Fruit fly (Drosophila melanogaster): Measurements from ENCODE around the gene na.

Gene na

dm6 chrX:14266075-14266474, at the start of gene na, which contains the start of gene CG13404:
na (plus strand) TSS chrX:14266367.
CG13404 (minus strand) TSS chrX:14266250.
- no peak for TF ChIP-seq CG34367 (tag; optimal IDR thresholded peaks at IDR 0.05)
- TF ChIP-seq CG14655 (GFP tag; optimal IDR thresholded peaks at IDR 0.05), result no peak
- no peak for TF ChIP-seq CG8159 (tag; optimal IDR thresholded peaks at IDR 0.05)
- TF ChIP-seq CG12605 (GFP tag; IDR thresholded peaks at IDR 0.05), result no peak
- no peak for TF ChIP-seq EcR (GFP tag; optimal IDR thresholded peaks at IDR 0.05)
- TF ChIP-seq Pif1B (GFP tag; optimal IDR thresholded peaks at IDR 0.05), result no peak
- TF ChIP-seq CG8301 (tag; optimal IDR thresholded peaks at IDR 0.05), result no peak
- no peak for TF ChIP-seq CG13204 (GFP tag; optimal IDR thresholded peaks at IDR 0.05)
- TF ChIP-seq Pif1A (GFP tag; optimal IDR thresholded peaks at IDR 0.05), result no peak
- no peak for TF ChIP-seq CG10348 (GFP tag; IDR thresholded peaks at IDR 0.05)
- TF ChIP-seq CG17806 (tag; optimal IDR thresholded peaks at IDR 0.05), result no peak
- TF ChIP-seq CG4496 (GFP tag; IDR thresholded peaks at IDR 0.05), result no peak
- TF ChIP-seq Snoo (tag; optimal IDR thresholded peaks at IDR 0.05), result no peak
- no peak for TF ChIP-seq CG9948 (tag; optimal IDR thresholded peaks at IDR 0.05)
- no peak for TF ChIP-seq rn (GFP tag; IDR thresholded peaks at IDR 0.05)
- TF ChIP-seq fd96Ca (GFP tag; IDR thresholded peaks at IDR 0.05), result no peak
- no peak for TF ChIP-seq CG32121 (GFP tag; IDR thresholded peaks at IDR 0.05)
- TF ChIP-seq gl (tag; optimal IDR thresholded peaks at IDR 0.05), result no peak
- no peak for TF ChIP-seq D1 (tag; optimal IDR thresholded peaks at IDR 0.05)
- TF ChIP-seq Ets98B (GFP tag; IDR thresholded peaks at IDR 0.05), result no peak

DNA sequence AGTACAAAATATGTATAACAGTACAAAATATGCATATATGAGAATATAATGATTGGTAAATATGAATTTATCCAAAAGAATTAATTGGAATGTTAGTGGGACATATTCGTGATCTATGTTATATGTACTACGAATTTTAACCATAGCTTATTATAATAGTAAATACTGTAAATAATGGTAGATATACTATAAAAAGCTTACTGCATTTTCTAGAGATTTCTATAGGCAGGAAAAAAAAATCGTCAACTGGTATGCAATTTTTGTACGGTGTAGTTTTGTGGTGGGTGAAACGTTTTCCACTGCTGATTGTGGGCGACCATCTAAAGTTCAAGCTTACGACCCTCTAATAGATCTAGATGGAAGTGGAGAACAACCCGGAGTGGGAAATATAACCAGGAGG, 49.3 kb upstream of the na start:
- TF ChIP-seq CG8301 (tag; optimal IDR thresholded peaks at IDR 0.05), result peak; percentile 16
- TF ChIP-seq Pif1A (GFP tag; optimal IDR thresholded peaks at IDR 0.05), result no peak
- no peak for TF ChIP-seq fd96Ca (GFP tag; IDR thresholded peaks at IDR 0.05)
- TF ChIP-seq EcR (GFP tag; optimal IDR thresholded peaks at IDR 0.05), result no peak
- TF ChIP-seq CG4496 (GFP tag; IDR thresholded peaks at IDR 0.05), result 0 out of 3 replicates have a peak, but pooled peaks have one; percentile 7
- no peak for TF ChIP-seq Ets98B (GFP tag; IDR thresholded peaks at IDR 0.05)

DNA sequence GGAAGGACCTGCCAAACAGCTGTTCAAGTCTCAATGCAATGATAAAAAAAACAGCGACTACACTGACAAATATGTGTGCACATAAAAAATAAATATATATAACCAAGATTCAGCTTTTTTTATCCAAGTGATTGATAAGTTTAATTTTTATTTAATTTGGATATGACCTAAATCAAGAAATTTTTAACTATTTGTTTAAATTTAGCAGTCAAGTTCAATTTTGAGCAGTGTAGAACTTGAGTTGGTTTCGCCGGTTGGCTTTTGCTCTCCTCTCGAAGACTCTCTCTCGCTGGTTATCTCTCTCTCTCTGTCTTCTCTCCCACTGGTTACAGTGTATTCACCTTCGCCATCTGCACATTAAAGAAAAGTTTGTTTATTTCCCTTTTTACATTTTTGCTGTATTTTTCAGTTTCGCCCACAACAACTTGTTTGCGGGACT, 48.1 kb upstream of the na start:
- peak; percentile 95 for TF ChIP-seq D1 (tag; optimal IDR thresholded peaks at IDR 0.05)
- TF ChIP-seq CG32121 (GFP tag; IDR thresholded peaks at IDR 0.05), result peak; percentile 95
- TF ChIP-seq CG8159 (tag; optimal IDR thresholded peaks at IDR 0.05), result peak; percentile 98
- TF ChIP-seq rn (GFP tag; IDR thresholded peaks at IDR 0.05), result peak; percentile 92
- TF ChIP-seq CG4496 (GFP tag; IDR thresholded peaks at IDR 0.05), result peak; percentile 97
- peak; percentile 94 for TF ChIP-seq Ets98B (GFP tag; IDR thresholded peaks at IDR 0.05)
- peak; percentile 97 for TF ChIP-seq CG9948 (tag; optimal IDR thresholded peaks at IDR 0.05)
- peak; percentile 97 for TF ChIP-seq CG34367 (tag; optimal IDR thresholded peaks at IDR 0.05)
- TF ChIP-seq Pif1B (GFP tag; optimal IDR thresholded peaks at IDR 0.05), result peak; percentile 91
- peak; percentile 93 for TF ChIP-seq EcR (GFP tag; optimal IDR thresholded peaks at IDR 0.05)
- TF ChIP-seq CG8301 (tag; optimal IDR thresholded peaks at IDR 0.05), result peak; percentile 93
- TF ChIP-seq CG14655 (GFP tag; optimal IDR thresholded peaks at IDR 0.05), result peak; percentile 95
- peak; percentile 96 for TF ChIP-seq CG12605 (GFP tag; IDR thresholded peaks at IDR 0.05)
- peak; percentile 97 for TF ChIP-seq Snoo (tag; optimal IDR thresholded peaks at IDR 0.05)
- peak; percentile 98 for TF ChIP-seq CG15710 (tag; optimal IDR thresholded peaks at IDR 0.05)
- TF ChIP-seq CG17806 (tag; optimal IDR thresholded peaks at IDR 0.05), result peak; percentile 98
- peak; percentile 92 for TF ChIP-seq gl (tag; optimal IDR thresholded peaks at IDR 0.05)
- TF ChIP-seq fd96Ca (GFP tag; IDR thresholded peaks at IDR 0.05), result peak; percentile 86
- TF ChIP-seq Pif1A (GFP tag; optimal IDR thresholded peaks at IDR 0.05), result peak; percentile 94
- TF ChIP-seq CG13204 (GFP tag; optimal IDR thresholded peaks at IDR 0.05), result peak; percentile 93
- peak; percentile 59; the same call in 1 of the 2 replicates for TF ChIP-seq CG10348 (GFP tag; IDR thresholded peaks at IDR 0.05)

dm6 chrX:14221182-14221581, 45.0 kb upstream of the na start:
- TF ChIP-seq CG13204 (GFP tag; optimal IDR thresholded peaks at IDR 0.05) (peak; percentile 7), CG10348 (GFP tag; IDR thresholded peaks at IDR 0.05) (no peak), CG17806 (tag; optimal IDR thresholded peaks at IDR 0.05) (no peak)

DNA sequence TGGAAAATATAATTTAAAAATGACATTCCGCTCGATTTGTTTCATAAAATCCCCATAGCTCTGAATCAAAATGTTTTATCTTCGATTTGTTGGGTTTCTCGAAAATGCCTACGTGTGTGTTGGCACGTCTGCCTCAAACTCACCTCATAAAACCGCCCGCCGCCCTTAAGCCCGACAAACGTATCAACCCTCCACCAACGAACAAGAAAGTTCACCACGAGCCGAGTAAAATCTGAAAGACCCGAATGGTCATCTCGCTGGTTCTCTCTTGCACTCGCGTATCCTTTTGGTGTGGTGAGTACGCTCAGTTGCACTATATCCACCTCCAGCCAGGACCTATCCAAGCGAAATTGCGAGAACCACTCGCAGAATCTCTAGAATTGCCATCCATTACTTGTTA, 44.2 kb upstream of the na start:
- no peak for TF ChIP-seq CG15710 (tag; optimal IDR thresholded peaks at IDR 0.05)
- TF ChIP-seq CG12605 (GFP tag; IDR thresholded peaks at IDR 0.05), result no peak
- no peak for TF ChIP-seq EcR (GFP tag; optimal IDR thresholded peaks at IDR 0.05)
- no peak for TF ChIP-seq CG34367 (tag; optimal IDR thresholded peaks at IDR 0.05)
- TF ChIP-seq CG4496 (GFP tag; IDR thresholded peaks at IDR 0.05), result no peak
- TF ChIP-seq rn (GFP tag; IDR thresholded peaks at IDR 0.05), result no peak

DNA sequence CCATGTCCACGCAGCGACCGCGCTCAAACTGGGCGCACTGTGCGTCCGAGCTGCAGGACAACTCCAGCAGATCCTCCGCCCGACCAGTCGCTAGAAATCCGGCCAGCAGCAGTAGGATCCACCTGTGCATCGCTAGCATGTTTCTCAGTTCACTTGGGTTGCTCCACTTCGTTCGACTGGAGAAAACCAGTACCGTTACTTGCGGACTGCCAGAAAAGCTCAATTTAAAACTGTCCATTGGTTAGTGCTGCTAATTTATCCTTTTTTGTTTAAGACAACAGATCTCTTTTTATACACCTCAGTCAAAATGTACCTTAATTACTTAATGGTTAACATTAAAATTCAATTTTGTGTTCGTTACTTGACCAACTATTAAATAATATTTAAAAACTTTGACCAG, 40.5 kb upstream of the na start, which contains the start of gene CG11674:
Gene CG11674, minus strand, starts transcription at position 215 of the 400 bp plus-strand sequence.
- TF ChIP-seq CG34367 (tag; optimal IDR thresholded peaks at IDR 0.05) (no peak), CG9948 (tag; optimal IDR thresholded peaks at IDR 0.05) (no peak)

DNA sequence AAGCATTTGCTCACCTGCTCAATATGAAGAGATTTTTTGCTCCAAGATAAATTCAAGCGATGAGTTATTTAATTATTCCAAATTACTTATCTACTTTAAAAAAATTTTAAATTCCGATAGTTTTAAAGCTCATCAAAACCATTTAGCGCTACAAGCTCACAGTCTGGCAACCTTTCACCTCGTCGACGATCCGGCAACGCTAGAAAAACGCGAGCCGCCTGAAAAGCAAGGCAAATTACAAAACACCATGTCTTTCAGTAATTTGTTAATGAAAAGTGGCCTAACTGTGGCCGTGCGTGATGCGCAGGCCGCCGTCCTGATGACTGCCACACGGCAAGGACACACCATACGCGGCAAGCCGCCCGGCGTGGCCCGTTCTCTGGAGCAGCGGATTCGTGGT, 40.1 kb upstream of the na start, which contains the start of gene mRpL38:
Gene mRpL38, plus strand, starts transcription at position 197 of the 400 bp plus-strand sequence.
- TF ChIP-seq Ets98B (GFP tag; IDR thresholded peaks at IDR 0.05) (no peak), EcR (GFP tag; optimal IDR thresholded peaks at IDR 0.05) (no peak), CG12605 (GFP tag; IDR thresholded peaks at IDR 0.05) (no peak), gl (tag; optimal IDR thresholded peaks at IDR 0.05) (no peak), CG15710 (tag; optimal IDR thresholded peaks at IDR 0.05) (no peak), rn (GFP tag; IDR thresholded peaks at IDR 0.05) (no peak), CG13204 (GFP tag; optimal IDR thresholded peaks at IDR 0.05) (no peak), CG14655 (GFP tag; optimal IDR thresholded peaks at IDR 0.05) (no peak), CG10348 (GFP tag; IDR thresholded peaks at IDR 0.05) (no peak), D1 (tag; optimal IDR thresholded peaks at IDR 0.05) (no peak)

All from whole organism, pupa.